Worm (Caenorhabditis elegans) whole organism, L1 larva: ENCODE results near the gene C03A3.2.
A peak's percentile ranks its signal among the peaks of the same experiment; 100 is the strongest.

Experiments used
- aha-1 ChIP-seq: fragments of 150-350 bp; optimal IDR thresholded peaks from 2 replicates; lab custom pipeline; 2014; ENCODE audit warnings: missing biosample characterization, missing genetic modification characterization
- alr-1 ChIP-seq: fragments of 200-800 bp; sonication (Bioruptor generic); optimal IDR thresholded peaks from 2 replicates; lab custom pipeline; 2018; ENCODE audit warnings: borderline replicate concordance, mild to moderate bottlenecking, missing genetic modification characterization, missing compliant biosample characterization
- ama-1 ChIP-seq: fragments of 150-350 bp; optimal IDR thresholded peaks from 2 replicates; lab custom pipeline; 2014
- blmp-1 ChIP-seq: fragments of 150-350 bp; optimal IDR thresholded peaks from 2 replicates; lab custom pipeline; 2014; ENCODE audit warnings: missing biosample characterization, missing genetic modification characterization
- ceh-82 ChIP-seq, 3 experiments: fragments of 150-350 bp in 1 of 3; sonication (generic microtip) in 2 of 3; optimal IDR thresholded peaks; 2 replicates each; lab custom pipeline; 2014 to 2017; ENCODE audit warnings: missing biosample characterization in 3 of 3, missing genetic modification characterization in 3 of 3
- efl-1 ChIP-seq, 4 experiments: fragments of 150-350 bp; optimal IDR thresholded peaks in 3 of 4; peaks in 1 of 4; 1 replicate in 1 of 4; 2 replicates in 3 of 4; lab custom pipeline; 2014; ENCODE audit warnings: missing biosample characterization in 2 of 4, missing genetic modification characterization in 2 of 4, missing genetic modification reagents in 2 of 4
- elt-2 ChIP-seq: sonication (generic microtip); optimal IDR thresholded peaks from 2 replicates; lab custom pipeline; 2016; ENCODE audit warnings: missing genetic modification characterization, mild to moderate bottlenecking, inconsistent platforms, missing compliant biosample characterization, missing genetic modification reagents
- elt-3 ChIP-seq, 6 experiments: fragments of 150-350 bp in 1 of 6; sonication (generic microtip); optimal IDR thresholded peaks; 2 replicates each; lab custom pipeline; 2017 to 2018; ENCODE audit warnings: missing biosample characterization in 6 of 6, missing genetic modification characterization in 6 of 6, inconsistent platforms in 1 of 6
- fkh-8 ChIP-seq: sonication (generic microtip); optimal IDR thresholded peaks from 2 replicates; lab custom pipeline; 2016; ENCODE audit warnings: mild to moderate bottlenecking, missing genetic modification characterization, missing compliant biosample characterization
- grh-1 ChIP-seq: fragments of 200-800 bp; sonication (Bioruptor generic); IDR thresholded peaks from 2 replicates; pipeline ENCODE4 v1.3.6; 2022; ENCODE audit warnings: missing genetic modification reagents, missing genetic modification characterization, missing compliant biosample characterization
- jun-1 ChIP-seq: fragments of 150-350 bp; optimal IDR thresholded peaks from 2 replicates; lab custom pipeline; 2014; ENCODE audit warnings: missing biosample characterization, missing genetic modification reagents, missing genetic modification characterization
- lin-13 ChIP-seq: fragments of 150-350 bp; optimal IDR thresholded peaks from 2 replicates; lab custom pipeline; 2014; ENCODE audit warnings: missing biosample characterization, missing genetic modification reagents, missing genetic modification characterization
- lin-14 ChIP-seq: fragments of 200-800 bp; sonication (Bioruptor generic); optimal IDR thresholded peaks from 2 replicates; lab custom pipeline; 2018; ENCODE audit warnings: mild to moderate bottlenecking, missing genetic modification characterization, moderate library complexity, missing compliant biosample characterization
- lin-15B ChIP-seq: fragments of 150-350 bp; sonication (generic microtip); optimal IDR thresholded peaks from 3 replicates; lab custom pipeline; 2014; ENCODE audit warnings: missing biosample characterization, missing genetic modification characterization
- lir-3 ChIP-seq: sonication (generic microtip); optimal IDR thresholded peaks from 2 replicates; lab custom pipeline; 2016; ENCODE audit warnings: mild to moderate bottlenecking, missing genetic modification characterization, moderate library complexity, missing compliant biosample characterization; ENCODE audit not compliant: poor library complexity
- mef-2 ChIP-seq: fragments of 150-350 bp; optimal IDR thresholded peaks from 2 replicates; lab custom pipeline; 2014; ENCODE audit warnings: missing biosample characterization, missing genetic modification characterization
- nhr-11 ChIP-seq: fragments of 150-350 bp; optimal IDR thresholded peaks from 2 replicates; lab custom pipeline; 2014; ENCODE audit warnings: missing biosample characterization, missing genetic modification characterization
- nhr-12 ChIP-seq: sonication (generic microtip); optimal IDR thresholded peaks from 2 replicates; lab custom pipeline; 2017; ENCODE audit warnings: missing biosample characterization, missing genetic modification characterization
- nhr-19 ChIP-seq: fragments of 200-800 bp; sonication (Bioruptor generic); conservative IDR thresholded peaks from 2 replicates; pipeline ENCODE4 v1.3.6; 2022; ENCODE audit warnings: missing genetic modification characterization, missing compliant biosample characterization
- nhr-20 ChIP-seq: sonication (generic microtip); optimal IDR thresholded peaks from 2 replicates; lab custom pipeline; 2016; ENCODE audit warnings: mild to moderate bottlenecking, missing genetic modification characterization, missing compliant biosample characterization
- nhr-237 ChIP-seq: fragments of 150-350 bp; optimal IDR thresholded peaks from 2 replicates; lab custom pipeline; 2014; ENCODE audit warnings: missing biosample characterization, missing genetic modification characterization
- nhr-28 ChIP-seq: fragments of 150-350 bp; optimal IDR thresholded peaks from 2 replicates; lab custom pipeline; 2014; ENCODE audit warnings: missing biosample characterization, missing genetic modification characterization
- nhr-71 ChIP-seq: sonication (generic microtip); optimal IDR thresholded peaks from 2 replicates; lab custom pipeline; 2016; ENCODE audit warnings: mild to moderate bottlenecking, missing genetic modification characterization, moderate library complexity, missing compliant biosample characterization
- nhr-77 ChIP-seq: fragments of 150-350 bp; optimal IDR thresholded peaks from 2 replicates; lab custom pipeline; 2014; ENCODE audit warnings: missing biosample characterization, missing genetic modification characterization
- nhr-85 ChIP-seq: sonication (generic microtip); peaks from one replicate; lab custom pipeline; 2016; ENCODE audit warnings: missing genetic modification characterization, inconsistent platforms, missing compliant biosample characterization
- pax-3 ChIP-seq: fragments of 200-800 bp; sonication (Bioruptor generic); optimal IDR thresholded peaks from 2 replicates; lab custom pipeline; 2018; ENCODE audit warnings: mild to moderate bottlenecking, missing genetic modification characterization, moderate library complexity, missing compliant biosample characterization
- skn-1 ChIP-seq: fragments of 150-350 bp; optimal IDR thresholded peaks from 2 replicates; lab custom pipeline; 2014; ENCODE audit warnings: missing biosample characterization, missing genetic modification characterization
- snpc-4 ChIP-seq: fragments of 150-350 bp; optimal IDR thresholded peaks from 2 replicates; lab custom pipeline; 2014; ENCODE audit warnings: missing biosample characterization, missing genetic modification characterization
- sox-4 ChIP-seq: sonication (generic microtip); optimal IDR thresholded peaks from 2 replicates; lab custom pipeline; 2016; ENCODE audit warnings: missing genetic modification characterization, missing compliant biosample characterization
- sup-37 ChIP-seq: fragments of 200-800 bp; sonication (Bioruptor generic); optimal IDR thresholded peaks from 2 replicates; lab custom pipeline; 2018; ENCODE audit warnings: mild to moderate bottlenecking, missing genetic modification characterization, missing compliant biosample characterization
- unc-130 ChIP-seq: fragments of 150-350 bp; optimal IDR thresholded peaks from 2 replicates; lab custom pipeline; 2017; ENCODE audit warnings: missing biosample characterization, missing genetic modification characterization, inconsistent platforms
- unc-62 ChIP-seq: fragments of 150-350 bp; optimal IDR thresholded peaks from 2 replicates; lab custom pipeline; 2014; ENCODE audit warnings: missing biosample characterization, missing genetic modification reagents, missing genetic modification characterization
- unc-86 ChIP-seq: sonication (generic microtip); optimal IDR thresholded peaks from 2 replicates; lab custom pipeline; 2016; ENCODE audit warnings: missing genetic modification characterization, missing compliant biosample characterization
- unc-98 ChIP-seq: fragments of 200-800 bp; sonication (Bioruptor generic); IDR thresholded peaks from 2 replicates; pipeline ENCODE4 v1.3.6; 2022; ENCODE audit warnings: missing genetic modification characterization, missing compliant biosample characterization
- vab-15 ChIP-seq: sonication (generic microtip); optimal IDR thresholded peaks from 2 replicates; lab custom pipeline; 2017; ENCODE audit warnings: missing genotype, mild to moderate bottlenecking, missing genetic modification characterization, missing compliant biosample characterization
- zip-4 ChIP-seq: fragments of 200-800 bp; sonication (Bioruptor generic); optimal IDR thresholded peaks from 2 replicates; lab custom pipeline; 2018; ENCODE audit warnings: mild to moderate bottlenecking, missing genetic modification characterization, moderate library complexity, missing compliant biosample characterization
- ztf-11 ChIP-seq, 2 experiments: sonication (generic microtip); optimal IDR thresholded peaks; 2 replicates each; lab custom pipeline; 2016 to 2017; ENCODE audit warnings: missing genetic modification characterization in 2 of 2, missing biosample characterization in 1 of 2, missing compliant biosample characterization in 1 of 2
- ztf-4 ChIP-seq: fragments of 150-350 bp; optimal IDR thresholded peaks from 2 replicates; lab custom pipeline; 2014; ENCODE audit warnings: missing biosample characterization, missing genetic modification characterization

Gene C03A3.2

ce11 chrX:11248083-11248482 is 14.6 kb upstream of the C03A3.2 start (continued):
- TF ChIP-seq ama-1 (lab: Kevin White, UChicago) (no peak), nhr-77 (tag; lab: Kevin White, UChicago) (no peak), mef-2 (no peak), nhr-71 (tag; lab: Kevin White, UChicago) (peak; percentile 48), skn-1 (tag; lab: Kevin White, UChicago) (no peak), nhr-20 (tag; lab: Kevin White, UChicago) (peak; percentile 21), snpc-4 (tag; lab: Kevin White, UChicago) (no peak), nhr-11 (tag; lab: Kevin White, UChicago) (no peak), nhr-85 (tag; lab: Kevin White, UChicago) (peak; percentile 61), aha-1 (tag; lab: Kevin White, UChicago) (no peak), lin-13 (GFP tag; lab: Kevin White, UChicago) (no peak), ztf-4 (tag; lab: Kevin White, UChicago) (peak; percentile 11), lin-15B (tag; lab: Kevin White, UChicago) (no peak), pax-3 (tag; lab: Kevin White, UChicago) (no peak), nhr-28 (tag; lab: Kevin White, UChicago) (no peak), unc-130 (tag; lab: Kevin White, UChicago) (no peak), sox-4 (tag; lab: Kevin White, UChicago) (no peak), zip-4 (GFP tag; lab: Kevin White, UChicago) (no peak), grh-1 (GFP tag; lab: Robert Waterston, UW) (no peak), nhr-12 (tag; lab: Kevin White, UChicago) (no peak), ceh-82 (tag; optimal IDR thresholded peaks at IDR 0.05; lab: Kevin White, UChicago) (no peak), unc-86 (tag; lab: Kevin White, UChicago) (no peak), elt-3 (tag; optimal IDR thresholded peaks at IDR 0.05; lab: Kevin White, UChicago) (no peak), vab-15 (no peak), nhr-237 (tag; lab: Kevin White, UChicago) (no peak), unc-62 (GFP tag; lab: Kevin White, UChicago) (no peak), efl-1 (optimal IDR thresholded peaks at IDR 0.05; lab: Kevin White, UChicago) (no peak), efl-1 (GFP tag; optimal IDR thresholded peaks at IDR 0.05 in 1 of 2; lab: Kevin White, UChicago) (no peak), lir-3 (tag; lab: Kevin White, UChicago) (no peak)

ce11 chrX:11249392-11249791 is 13.3 kb upstream of the C03A3.2 start:
- TF ChIP-seq unc-62 (GFP tag; lab: Kevin White, UChicago) (no peak), lin-14 (GFP tag; lab: Kevin White, UChicago) (peak; percentile 13), fkh-8 (tag; lab: Kevin White, UChicago) (peak; percentile 4), zip-4 (GFP tag; lab: Kevin White, UChicago) (no peak), pax-3 (tag; lab: Kevin White, UChicago) (no peak), sup-37 (no peak), blmp-1 (peak; percentile 60), ztf-11 (tag; optimal IDR thresholded peaks at IDR 0.05; lab: Kevin White, UChicago) (no peak), efl-1 (optimal IDR thresholded peaks at IDR 0.05; lab: Kevin White, UChicago) (no peak), efl-1 (GFP tag; optimal IDR thresholded peaks at IDR 0.05 in 1 of 2; lab: Kevin White, UChicago) (peak in 1 of 2 experiments; percentile 55)

ce11 chrX:11250983-11251382 is 11.7 kb upstream of the C03A3.2 start:
- TF ChIP-seq elt-3 (tag; optimal IDR thresholded peaks at IDR 0.05; lab: Kevin White, UChicago) (peak in 4 of 6 experiments; percentile 31 to 53 (median 37)), jun-1 (tag; lab: Kevin White, UChicago) (peak; percentile 2), unc-98 (GFP tag; lab: Robert Waterston, UW) (no peak), nhr-71 (tag; lab: Kevin White, UChicago) (peak; percentile 11), elt-2 (peak; percentile 91), nhr-19 (GFP tag; lab: Robert Waterston, UW) (no peak), aha-1 (tag; lab: Kevin White, UChicago) (no peak), alr-1 (tag; lab: Kevin White, UChicago) (no peak), sox-4 (tag; lab: Kevin White, UChicago) (no peak), nhr-20 (tag; lab: Kevin White, UChicago) (peak; percentile 13), sup-37 (no peak), lin-14 (GFP tag; lab: Kevin White, UChicago) (peak; percentile 50), ztf-11 (tag; optimal IDR thresholded peaks at IDR 0.05; lab: Kevin White, UChicago) (no peak)
- TF ChIP-seq, all 84 proteins: peak for 6
